Fruit fly (Drosophila melanogaster): ENCODE results near the gene Afti.

The Afti gene

DNA sequence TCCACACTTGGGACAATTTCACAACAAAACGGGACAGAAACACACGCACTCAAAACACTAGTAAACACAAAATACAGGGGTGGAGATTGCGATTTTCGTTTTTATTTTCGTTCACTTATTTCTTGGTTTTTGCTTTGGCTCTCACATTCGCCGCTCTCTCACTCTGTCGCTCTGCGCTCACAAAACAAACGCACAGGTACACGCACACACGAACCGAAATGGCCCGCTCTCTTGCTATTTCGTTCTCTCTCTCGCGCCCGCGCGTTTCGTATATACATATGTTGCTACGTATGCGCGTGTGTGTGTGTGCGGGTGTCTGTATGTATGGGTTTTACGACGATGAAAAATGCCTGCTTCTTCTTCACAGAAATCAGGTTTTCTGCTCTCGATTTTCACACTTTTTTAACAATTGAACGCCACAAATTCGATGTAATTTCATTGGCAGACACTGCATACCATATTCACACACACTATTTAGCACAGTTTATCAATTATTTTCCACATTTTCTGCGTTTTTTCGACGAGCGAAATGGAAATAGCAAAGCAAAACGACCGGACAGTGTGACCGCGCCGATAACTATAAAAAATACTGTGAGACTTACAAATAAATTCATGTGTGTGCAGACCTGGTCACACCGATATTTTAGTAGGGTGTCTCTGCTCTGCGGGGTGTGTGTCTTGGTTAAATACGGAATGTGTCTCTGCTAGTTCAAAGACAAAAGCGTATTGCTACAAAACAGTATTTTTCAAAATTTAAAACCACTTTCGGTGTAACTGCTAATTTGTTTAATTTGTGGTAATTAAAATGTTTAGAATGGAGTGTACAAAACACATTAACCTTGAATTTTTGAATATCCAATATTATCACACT is 39.9 kb downstream of the Afti start, which contains the start of gene trx (continued):
- TF ChIP-seq pan (optimal IDR thresholded peaks at IDR 0.05) (no peak), pan (GFP tag; optimal IDR thresholded peaks at IDR 0.05 in 1 of 2, IDR thresholded peaks at IDR 0.05 in 1 of 2) (no peak), bowl (GFP tag; IDR thresholded peaks at IDR 0.05) (no peak), YL-1 (GFP tag; optimal IDR thresholded peaks at IDR 0.05) (peak; percentile 88), sd (tag; optimal IDR thresholded peaks at IDR 0.05) (peak; percentile 98), Eip74EF (GFP tag; optimal IDR thresholded peaks at IDR 0.05) (peak in 1 of 2 experiments; percentile 45), Lim3 (GFP tag; IDR thresholded peaks at IDR 0.05) (no peak), sim (GFP tag; IDR thresholded peaks at IDR 0.05) (no peak), wor (GFP tag; IDR thresholded peaks at IDR 0.05) (no peak), CG43689 (GFP tag; IDR thresholded peaks at IDR 0.05) (no peak), disco-r (GFP tag; optimal IDR thresholded peaks at IDR 0.05) (no peak), Hr3 (GFP tag; optimal IDR thresholded peaks at IDR 0.05) (no peak), pho (GFP tag; optimal IDR thresholded peaks at IDR 0.05) (no peak), Tbp (GFP tag; optimal IDR thresholded peaks at IDR 0.05) (no peak), CG17912 (GFP tag; optimal IDR thresholded peaks at IDR 0.05) (no peak), CG6175 (GFP tag; IDR thresholded peaks at IDR 0.05) (no peak), exex (tag; optimal IDR thresholded peaks at IDR 0.05) (no peak), CG13424 (tag; optimal IDR thresholded peaks at IDR 0.05) (no peak), CG13775 (GFP tag; optimal IDR thresholded peaks at IDR 0.05) (no peak), MTF-1 (GFP tag; optimal IDR thresholded peaks at IDR 0.05; ENCODE audit: borderline replicate concordance) (no peak), CG12769 (tag; optimal IDR thresholded peaks at IDR 0.05) (peak; percentile 16), NfI (GFP tag; optimal IDR thresholded peaks at IDR 0.05) (no peak), Meics (GFP tag; optimal IDR thresholded peaks at IDR 0.05) (no peak), chif (GFP tag; optimal IDR thresholded peaks at IDR 0.05) (peak in 1 of 2 experiments; percentile 32), Sin3A (optimal IDR thresholded peaks at IDR 0.05) (peak; percentile 80), H2.0 (GFP tag; IDR thresholded peaks at IDR 0.05) (no peak), CG11504 (tag; optimal IDR thresholded peaks at IDR 0.05) (peak; percentile 66), CG14860 (GFP tag; IDR thresholded peaks at IDR 0.05; ENCODE audit: partially characterized antibody) (no peak), zf30C (GFP tag; optimal IDR thresholded peaks at IDR 0.05) (no peak), CG6765 (GFP tag; optimal IDR thresholded peaks at IDR 0.05) (no peak), pita (GFP tag; optimal IDR thresholded peaks at IDR 0.05) (peak; percentile 88), CG5180 (GFP tag; optimal IDR thresholded peaks at IDR 0.05) (no peak), CG15601 (tag; optimal IDR thresholded peaks at IDR 0.05) (peak; percentile 29), CG17186 (GFP tag; optimal IDR thresholded peaks at IDR 0.05) (peak; percentile 22), Nf-YA (GFP tag; IDR thresholded peaks at IDR 0.05) (no peak), her (GFP tag; optimal IDR thresholded peaks at IDR 0.05) (no peak), seq (GFP tag; IDR thresholded peaks at IDR 0.05) (no peak), emc (GFP tag; optimal IDR thresholded peaks at IDR 0.05) (no peak), pb (GFP tag; optimal IDR thresholded peaks at IDR 0.05) (no peak), CG8765 (GFP tag; IDR thresholded peaks at IDR 0.05) (no peak), CG1603 (tag; optimal IDR thresholded peaks at IDR 0.05) (peak; percentile 84), CG17361 (GFP tag; IDR thresholded peaks at IDR 0.05) (no peak), CG11695 (GFP tag; IDR thresholded peaks at IDR 0.05) (no peak), CG15073 (GFP tag; optimal IDR thresholded peaks at IDR 0.05) (no peak), CG17568 (GFP tag; optimal IDR thresholded peaks at IDR 0.05) (peak; percentile 100), CG7745 (tag; optimal IDR thresholded peaks at IDR 0.05) (no peak), CG4707 (GFP tag; optimal IDR thresholded peaks at IDR 0.05) (no peak), ci (GFP tag; IDR thresholded peaks at IDR 0.05) (no peak), NC2α (GFP tag; optimal IDR thresholded peaks at IDR 0.05) (no peak), Doc2 (GFP tag; IDR thresholded peaks at IDR 0.05) (no peak)

Measured in whole organism, embryonic.